Worm (Caenorhabditis elegans) whole organism, L4 larva: ENCODE results near the gene rpb-11.
A peak's percentile ranks its signal among the peaks of the same experiment; 100 is the strongest.

Source experiments
- dmd-9 ChIP-seq: fragments of 200-800 bp; sonication (Bioruptor generic); IDR thresholded peaks from 2 replicates; pipeline ENCODE4 v1.3.6; 2022; ENCODE audit warnings: missing genetic modification reagents, missing genetic modification characterization, missing compliant biosample characterization
- fos-1 ChIP-seq: fragments of 150-350 bp; optimal IDR thresholded peaks from 2 replicates; lab custom pipeline; 2014; ENCODE audit warnings: missing biosample characterization, missing genetic modification characterization
- lin-13 ChIP-seq: fragments of 150-350 bp; optimal IDR thresholded peaks from 2 replicates; lab custom pipeline; 2014; ENCODE audit warnings: missing biosample characterization, missing genetic modification reagents, missing genetic modification characterization
- madf-5 ChIP-seq, 2 experiments: fragments of 200-800 bp; sonication (Bioruptor generic); IDR thresholded peaks; 2 replicates each; pipeline ENCODE4 v1.3.6; 2022; ENCODE audit warnings: missing compliant biosample characterization in 2 of 2, missing genetic modification characterization in 2 of 2
- nhr-237 ChIP-seq: sonication (generic microtip); optimal IDR thresholded peaks from 2 replicates; lab custom pipeline; 2017; ENCODE audit warnings: missing biosample characterization, missing genetic modification characterization
- unc-130 ChIP-seq: sonication (generic microtip); optimal IDR thresholded peaks from 2 replicates; lab custom pipeline; 2016; ENCODE audit warnings: missing genetic modification reagents, missing genetic modification characterization, missing compliant biosample characterization

- TF ChIP-seq lin-13: peak; percentile 52
- no peak for TF ChIP-seq fos-1
- TF ChIP-seq dmd-9: no peak
- 0 out of 4 replicates have a peak, but pooled peaks of 1 of the 2 experiments have one; percentile 41 for TF ChIP-seq madf-5 (GFP tag; IDR thresholded peaks at IDR 0.05; lab: Robert Waterston, UW)
- no peak for TF ChIP-seq nhr-237 (tag; lab: Kevin White, UChicago)
- no peak for TF ChIP-seq unc-130 (GFP tag; lab: Kevin White, UChicago)
These were observed 15.7 kb upstream of the rpb-11 start for ce11 chrII:14044199-14044598.
